Worm (Caenorhabditis elegans): ENCODE measurements around the gene glna-2.

Gene glna-2

ce11 chrII:7983454-7983853, 25.0 kb upstream of the glna-2 start (continued):
- TF ChIP-seq F10E7.11 (tag; optimal IDR thresholded peaks at IDR 0.05), result no peak
- no peak for TF ChIP-seq F57C9.4 (tag; optimal IDR thresholded peaks at IDR 0.05)

DNA sequence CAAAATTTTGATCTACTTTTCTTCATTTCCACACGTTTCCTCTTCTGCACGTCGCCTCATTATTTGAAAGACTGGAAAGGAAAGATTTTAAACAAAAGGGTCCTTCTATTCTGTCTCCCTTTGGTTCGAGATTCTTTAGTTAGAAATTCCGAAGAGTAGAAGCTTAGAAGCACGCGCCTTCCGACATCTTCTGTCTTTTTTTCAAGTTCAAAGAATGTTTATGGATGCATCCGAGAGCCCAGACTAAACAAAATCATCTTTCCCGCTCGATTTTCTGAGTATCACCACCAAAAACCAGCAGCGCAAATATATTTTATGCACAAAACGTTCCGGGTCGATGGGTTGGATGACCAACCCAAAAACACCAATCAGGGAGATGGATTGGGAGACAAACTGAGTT, 24.4 kb upstream of the glna-2 start:
- TF ChIP-seq mxl-1 (tag; optimal IDR thresholded peaks at IDR 0.05) (no peak), ceh-27 (GFP tag; optimal IDR thresholded peaks at IDR 0.05) (no peak), ztf-3 (GFP tag; optimal IDR thresholded peaks at IDR 0.05) (no peak), ceh-58 (GFP tag; IDR thresholded peaks at IDR 0.05) (no peak), Y53G8AR.9 (GFP tag; conservative IDR thresholded peaks at IDR 0.05) (no peak), ceh-40 (GFP tag; IDR thresholded peaks at IDR 0.05) (no peak)

- no peak for TF ChIP-seq madf-3 (GFP tag; IDR thresholded peaks at IDR 0.05)
- TF ChIP-seq ztf-28 (GFP tag; IDR thresholded peaks at IDR 0.05), result no peak
- TF ChIP-seq F37B4.10 (GFP tag; IDR thresholded peaks at IDR 0.05), result no peak
- TF ChIP-seq xnd-1 (tag; optimal IDR thresholded peaks at IDR 0.05), result no peak
- no peak for TF ChIP-seq F10E7.11 (tag; optimal IDR thresholded peaks at IDR 0.05)
- TF ChIP-seq K11D2.4 (GFP tag; IDR thresholded peaks at IDR 0.05), result no peak
- TF ChIP-seq B0336.3 (GFP tag; IDR thresholded peaks at IDR 0.05), result no peak
- TF ChIP-seq dox-1 (GFP tag; IDR thresholded peaks at IDR 0.05), result 0 out of 2 replicates have a peak, but pooled peaks have one; percentile 35
- TF ChIP-seq ceh-27 (GFP tag; optimal IDR thresholded peaks at IDR 0.05), result peak; percentile 37
- TF ChIP-seq lsl-1 (GFP tag; optimal IDR thresholded peaks at IDR 0.05), result no peak
- TF ChIP-seq ceh-100 (GFP tag; IDR thresholded peaks at IDR 0.05), result no peak
- no peak for TF ChIP-seq attf-6 (GFP tag; IDR thresholded peaks at IDR 0.05)
- TF ChIP-seq lir-1 (GFP tag; conservative IDR thresholded peaks at IDR 0.05), result no peak
Measured at ce11 chrII:7985029-7985428, 23.4 kb upstream of the glna-2 start.

- TF ChIP-seq lin-35 (GFP tag; optimal IDR thresholded peaks at IDR 0.05), result peak in 1 of 3 experiments; percentile 33
- no peak for TF ChIP-seq K12H6.12 (tag; optimal IDR thresholded peaks at IDR 0.05)
Measured at ce11 chrII:7986928-7987327, 21.5 kb upstream of the glna-2 start.

DNA sequence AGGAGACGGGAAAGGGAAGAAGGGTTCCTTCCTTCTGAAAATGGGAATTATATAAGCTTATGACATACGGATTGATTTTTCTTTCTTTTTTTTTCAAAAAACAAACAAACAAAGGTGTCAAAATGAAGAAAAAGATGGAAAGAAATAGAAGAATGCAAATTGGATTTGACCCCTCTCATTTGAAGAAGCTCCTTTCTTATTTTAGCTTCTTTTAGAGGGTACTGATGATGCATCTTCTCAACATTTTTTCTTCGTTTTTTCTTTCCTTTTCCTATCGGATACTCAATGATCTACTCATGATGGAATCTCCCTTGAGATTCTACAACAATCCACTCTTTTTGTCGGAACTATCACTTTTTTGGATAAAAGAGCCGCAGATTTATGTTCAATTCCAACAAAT, 18.2 kb upstream of the glna-2 start:
- TF ChIP-seq ztf-22 (GFP tag; optimal IDR thresholded peaks at IDR 0.05) (no peak), pha-4 (tag; optimal IDR thresholded peaks at IDR 0.05) (no peak), ccch-3 (GFP tag; optimal IDR thresholded peaks at IDR 0.05) (no peak), Y67H2A.10 (GFP tag; conservative IDR thresholded peaks at IDR 0.05) (no peak), rcor-1 (GFP tag; IDR thresholded peaks at IDR 0.05) (no peak), tlf-1 (GFP tag; optimal IDR thresholded peaks at IDR 0.05) (no peak)

DNA sequence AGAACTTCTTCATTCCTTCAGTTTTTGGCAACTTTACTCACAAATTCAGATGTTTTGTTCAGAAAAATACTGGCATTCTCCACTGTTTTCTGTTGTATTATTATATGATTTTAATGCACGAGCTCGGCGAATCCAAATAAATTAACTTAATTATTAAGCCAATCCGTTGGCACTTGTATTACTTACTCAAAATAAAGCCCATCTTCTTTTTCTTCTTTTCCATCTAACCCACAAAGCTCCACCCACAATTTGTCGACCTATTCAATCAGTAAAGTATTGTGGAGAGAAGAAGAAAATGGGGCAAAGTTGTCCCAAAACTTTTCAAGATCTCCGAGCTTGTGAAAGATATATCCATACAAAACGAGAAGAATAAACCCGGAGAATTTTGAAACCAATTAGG, 17.2 kb upstream of the glna-2 start:
- TF ChIP-seq F23B12.7 (tag; optimal IDR thresholded peaks at IDR 0.05; ENCODE audit: insufficient read depth), result no peak
- TF ChIP-seq hlh-26 (GFP tag; conservative IDR thresholded peaks at IDR 0.05), result no peak
- TF ChIP-seq lag-1 (GFP tag; IDR thresholded peaks at IDR 0.05), result no peak
- no peak for TF ChIP-seq xnd-1 (tag; optimal IDR thresholded peaks at IDR 0.05)
- no peak for TF ChIP-seq aptf-2 (GFP tag; conservative IDR thresholded peaks at IDR 0.05)
- TF ChIP-seq ZK185.1 (tag; optimal IDR thresholded peaks at IDR 0.05; ENCODE audit: poor library complexity, severe bottlenecking), result no peak
- TF ChIP-seq nhr-120 (GFP tag; IDR thresholded peaks at IDR 0.05), result no peak
- TF ChIP-seq die-1 (tag; optimal IDR thresholded peaks at IDR 0.05), result no peak
- no peak for TF ChIP-seq Y56A3A.18 (GFP tag; IDR thresholded peaks at IDR 0.05)
- TF ChIP-seq lsy-27 (tag; optimal IDR thresholded peaks at IDR 0.05; ENCODE audit: borderline replicate concordance, insufficient read depth), result no peak

Data from whole organism, young adult.